Worm (Caenorhabditis elegans) whole organism, L4 larva: ENCODE measurements around the gene fbxa-61.
A peak's percentile ranks its signal among the peaks of the same experiment; 100 is the strongest.

ENCODE experiments used
- D1046.2 ChIP-seq: fragments of 200-800 bp; sonication (Bioruptor generic); IDR thresholded peaks from 2 replicates; pipeline ENCODE4 v1.3.6; 2022; ENCODE audit warnings: missing genetic modification characterization, missing compliant biosample characterization
- F26F4.8 ChIP-seq: fragments of 200-800 bp; sonication (Bioruptor generic); conservative IDR thresholded peaks from 2 replicates; pipeline ENCODE4 v1.3.6; 2022; ENCODE audit warnings: missing genetic modification characterization, missing compliant biosample characterization
- R02D3.7 ChIP-seq: fragments of 150-350 bp; sonication (generic microtip); optimal IDR thresholded peaks from 3 replicates; lab custom pipeline; 2014; ENCODE audit warnings: missing biosample characterization, missing genetic modification characterization
- T26A8.4 ChIP-seq: fragments of 200-800 bp; sonication (Bioruptor generic); IDR thresholded peaks from 2 replicates; pipeline ENCODE4 v1.3.6; 2022; ENCODE audit warnings: missing genetic modification characterization, missing compliant biosample characterization
- Y48G9A.11 ChIP-seq: fragments of 200-800 bp; sonication (Bioruptor generic); IDR thresholded peaks from 2 replicates; pipeline ENCODE4 v1.3.6; 2022; ENCODE audit warnings: missing genetic modification reagents, missing genetic modification characterization, missing compliant biosample characterization
- ama-1 ChIP-seq: fragments of 150-350 bp; optimal IDR thresholded peaks from 2 replicates; lab custom pipeline; 2014; ENCODE audit warnings: inconsistent platforms, mixed read lengths
- attf-4 ChIP-seq: sonication (generic microtip); optimal IDR thresholded peaks from 3 replicates; lab custom pipeline; 2017; ENCODE audit warnings: missing biosample characterization, missing genetic modification characterization
- ceh-28 ChIP-seq: fragments of 150-350 bp; optimal IDR thresholded peaks from 2 replicates; lab custom pipeline; 2014; ENCODE audit warnings: missing biosample characterization, missing genetic modification reagents, missing genetic modification characterization
- ceh-32 ChIP-seq: sonication (generic microtip); optimal IDR thresholded peaks from 2 replicates; lab custom pipeline; 2016; ENCODE audit warnings: mild to moderate bottlenecking, missing genetic modification characterization, missing compliant biosample characterization; ENCODE audit not compliant: poor library complexity
- ceh-44 ChIP-seq: fragments of 200-800 bp; sonication (Bioruptor generic); IDR thresholded peaks from 2 replicates; pipeline ENCODE4 v1.3.6; 2022; ENCODE audit warnings: missing genetic modification reagents, missing genetic modification characterization, missing compliant biosample characterization
- ceh-62 ChIP-seq: sonication (generic microtip); optimal IDR thresholded peaks from 2 replicates; lab custom pipeline; 2017; ENCODE audit warnings: missing biosample characterization, missing genetic modification characterization
- daf-16 ChIP-seq, 3 experiments: sonication (generic microtip); optimal IDR thresholded peaks; 2 replicates each; lab custom pipeline; 2016 to 2017; ENCODE audit warnings: missing genetic modification characterization in 3 of 3, missing genetic modification reagents in 3 of 3, mild to moderate bottlenecking in 2 of 3, missing compliant biosample characterization in 2 of 3, missing biosample characterization in 1 of 3, moderate library complexity in 1 of 3
- daf-19 ChIP-seq: fragments of 200-800 bp; sonication (Bioruptor generic); conservative IDR thresholded peaks from 2 replicates; pipeline ENCODE4 v1.3.6; 2022; ENCODE audit warnings: missing genetic modification characterization, missing compliant biosample characterization
- dmd-6 ChIP-seq: fragments of 200-800 bp; sonication (Bioruptor generic); IDR thresholded peaks from 2 replicates; pipeline ENCODE4 v1.3.6; 2022; ENCODE audit warnings: missing genetic modification reagents, missing genetic modification characterization, missing compliant biosample characterization
- dve-1 ChIP-seq: sonication (generic microtip); optimal IDR thresholded peaks from 2 replicates; lab custom pipeline; 2017; ENCODE audit warnings: antibody characterized with exemption, mild to moderate bottlenecking, missing genetic modification characterization, missing compliant biosample characterization; ENCODE audit not compliant: insufficient read depth
- egl-27 ChIP-seq: sonication (generic microtip); optimal IDR thresholded peaks from 3 replicates; lab custom pipeline; 2017; ENCODE audit warnings: missing biosample characterization, missing genetic modification reagents, missing genetic modification characterization
- fkh-10 ChIP-seq: fragments of 150-350 bp; optimal IDR thresholded peaks from 2 replicates; lab custom pipeline; 2014; ENCODE audit warnings: missing biosample characterization, missing genetic modification reagents, missing genetic modification characterization
- hlh-11 ChIP-seq: fragments of 200-800 bp; sonication (Bioruptor generic); optimal IDR thresholded peaks from 2 replicates; lab custom pipeline; 2018; ENCODE audit warnings: mild to moderate bottlenecking, missing genetic modification characterization, missing compliant biosample characterization
- lin-1 ChIP-seq: fragments of 200-800 bp; sonication (Bioruptor generic); IDR thresholded peaks from 2 replicates; pipeline ENCODE4 v1.3.6; 2022; ENCODE audit warnings: missing genetic modification reagents, missing genetic modification characterization, missing compliant biosample characterization
- lin-13 ChIP-seq: fragments of 150-350 bp; optimal IDR thresholded peaks from 2 replicates; lab custom pipeline; 2014; ENCODE audit warnings: missing biosample characterization, missing genetic modification reagents, missing genetic modification characterization
- lin-15B ChIP-seq: fragments of 150-350 bp; sonication (generic microtip); optimal IDR thresholded peaks from 3 replicates; lab custom pipeline; 2014; ENCODE audit warnings: missing biosample characterization, missing genetic modification characterization
- lin-38 ChIP-seq: fragments of 200-800 bp; sonication (Bioruptor generic); IDR thresholded peaks from 2 replicates; pipeline ENCODE4 v1.3.6; 2022; ENCODE audit warnings: missing genetic modification reagents, missing genetic modification characterization, missing compliant biosample characterization
- lin-39 ChIP-seq: fragments of 150-350 bp; optimal IDR thresholded peaks from 2 replicates; lab custom pipeline; 2014; ENCODE audit warnings: missing biosample characterization, missing genetic modification reagents, missing genetic modification characterization
- lir-3 ChIP-seq: sonication (generic microtip); optimal IDR thresholded peaks from 2 replicates; lab custom pipeline; 2016; ENCODE audit warnings: mild to moderate bottlenecking, missing genetic modification characterization, missing compliant biosample characterization
- mes-2 ChIP-seq: sonication (generic microtip); optimal IDR thresholded peaks from 2 replicates; lab custom pipeline; 2016; ENCODE audit warnings: missing genotype, mild to moderate bottlenecking, missing genetic modification characterization, missing compliant biosample characterization; ENCODE audit not compliant: poor library complexity, severe bottlenecking
- mxl-3 ChIP-seq: fragments of 200-800 bp; sonication (Bioruptor generic); optimal IDR thresholded peaks from 2 replicates; lab custom pipeline; 2018; ENCODE audit warnings: mild to moderate bottlenecking, missing genetic modification characterization, missing compliant biosample characterization
- nhr-10 ChIP-seq: fragments of 150-350 bp; optimal IDR thresholded peaks from 2 replicates; lab custom pipeline; 2014; ENCODE audit warnings: missing biosample characterization, missing genetic modification characterization
- nhr-28 ChIP-seq: fragments of 150-350 bp; optimal IDR thresholded peaks from 2 replicates; lab custom pipeline; 2014; ENCODE audit warnings: missing biosample characterization, missing genetic modification characterization
- nhr-41 ChIP-seq: fragments of 200-800 bp; sonication (Bioruptor generic); IDR thresholded peaks from 2 replicates; pipeline ENCODE4 v1.3.6; 2022; ENCODE audit warnings: missing genetic modification reagents, missing genetic modification characterization, missing compliant biosample characterization
- nhr-48 ChIP-seq: sonication (generic microtip); optimal IDR thresholded peaks from 2 replicates; lab custom pipeline; 2016; ENCODE audit warnings: mild to moderate bottlenecking, missing genetic modification characterization, missing compliant biosample characterization
- pha-4 ChIP-seq, 2 experiments: fragments of 150-350 bp in 1 of 2; fragments of 200-800 bp in 1 of 2; sonication (Bioruptor generic) in 1 of 2; IDR thresholded peaks in 1 of 2; optimal IDR thresholded peaks in 1 of 2; 2 replicates each; pipeline versions ENCODE4 v1.3.6 to Lab custom; 2014 to 2022; ENCODE audit warnings: missing genetic modification characterization in 2 of 2, missing genetic modification reagents in 2 of 2, missing biosample characterization in 1 of 2, missing compliant biosample characterization in 1 of 2
- pqm-1 ChIP-seq: sonication (generic microtip); optimal IDR thresholded peaks from 2 replicates; lab custom pipeline; 2017; ENCODE audit warnings: missing biosample characterization, missing genetic modification characterization
- saeg-2 ChIP-seq: fragments of 200-800 bp; sonication (Bioruptor generic); IDR thresholded peaks from 2 replicates; pipeline ENCODE4 v1.3.6; 2022; ENCODE audit warnings: missing genetic modification reagents, missing genetic modification characterization, missing compliant biosample characterization
- set-16 ChIP-seq: fragments of 200-800 bp; sonication (Bioruptor generic); IDR thresholded peaks from 2 replicates; pipeline ENCODE4 v1.3.6; 2022; ENCODE audit warnings: missing genetic modification reagents, missing genetic modification characterization, missing compliant biosample characterization
- skn-1 ChIP-seq: fragments of 150-350 bp; optimal IDR thresholded peaks from 2 replicates; lab custom pipeline; 2014; ENCODE audit warnings: missing biosample characterization, missing genetic modification characterization
- snpc-4 ChIP-seq: fragments of 150-350 bp; optimal IDR thresholded peaks from 2 replicates; lab custom pipeline; 2014; ENCODE audit warnings: missing biosample characterization, missing genetic modification characterization
- spr-1 ChIP-seq: sonication (generic microtip); optimal IDR thresholded peaks from 2 replicates; lab custom pipeline; 2016; ENCODE audit warnings: mild to moderate bottlenecking, missing genetic modification characterization, missing compliant biosample characterization
- tra-1 ChIP-seq: fragments of 200-800 bp; sonication (Bioruptor generic); IDR thresholded peaks from 2 replicates; pipeline ENCODE4 v1.3.6; 2022; ENCODE audit warnings: missing genetic modification reagents, missing genetic modification characterization, missing compliant biosample characterization
- zag-1 ChIP-seq: fragments of 150-350 bp; optimal IDR thresholded peaks from 2 replicates; lab custom pipeline; 2014; ENCODE audit warnings: missing biosample characterization, missing genetic modification characterization
- zfp-2 ChIP-seq: sonication (generic microtip); optimal IDR thresholded peaks from 2 replicates; lab custom pipeline; 2016; ENCODE audit warnings: mild to moderate bottlenecking, missing genetic modification characterization, missing compliant biosample characterization
- zip-11 ChIP-seq: fragments of 200-800 bp; sonication (Bioruptor generic); IDR thresholded peaks from 2 replicates; pipeline ENCODE4 v1.3.6; 2022; ENCODE audit warnings: missing genetic modification characterization, missing compliant biosample characterization

Gene fbxa-61

DNA sequence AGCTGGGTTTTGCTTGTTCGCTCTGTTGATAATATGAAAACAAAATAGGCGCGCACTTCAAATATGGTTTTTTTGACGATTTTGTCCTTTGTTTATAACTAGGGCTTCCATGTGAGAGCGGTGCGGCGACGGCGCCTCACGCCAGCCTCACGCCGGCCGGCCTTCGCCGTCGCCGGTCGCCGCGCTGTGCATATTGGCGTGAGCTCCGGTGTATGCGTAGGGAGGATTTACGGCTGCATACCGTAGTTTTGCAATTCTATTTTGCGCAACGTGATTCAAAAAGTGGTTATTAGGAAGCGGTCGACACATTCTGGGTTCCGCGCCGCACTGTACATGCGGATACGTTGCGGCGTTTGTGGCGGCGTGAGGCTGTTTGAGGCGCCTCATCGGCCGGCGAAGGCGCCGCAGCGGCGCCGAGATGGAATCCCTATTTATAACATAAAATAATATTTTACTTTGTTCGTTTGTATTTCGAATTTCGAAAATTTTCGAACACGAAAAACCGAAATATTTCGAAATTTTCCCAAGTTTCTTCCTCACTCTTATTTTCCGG, 24.7 kb upstream of the fbxa-61 start:
- TF ChIP-seq D1046.2 (GFP tag; lab: Robert Waterston, UW), result no peak
- no peak for TF ChIP-seq zfp-2 (tag; lab: Kevin White, UChicago)
- TF ChIP-seq egl-27, result no peak
- TF ChIP-seq set-16, result peak; percentile 89
- TF ChIP-seq nhr-41 (GFP tag; lab: Robert Waterston, UW), result no peak
- no peak for TF ChIP-seq F26F4.8 (GFP tag; lab: Robert Waterston, UW)
- no peak for TF ChIP-seq ceh-28 (tag; lab: Kevin White, UChicago)
- no peak for TF ChIP-seq ceh-32 (tag; lab: Kevin White, UChicago)
- TF ChIP-seq zag-1 (tag; lab: Kevin White, UChicago), result no peak
- no peak for TF ChIP-seq nhr-10 (tag; lab: Kevin White, UChicago)
- TF ChIP-seq lin-38 (GFP tag; lab: Robert Waterston, UW), result peak; percentile 15; the same call in 1 of the 2 replicates
- TF ChIP-seq ceh-44, result no peak
- no peak for TF ChIP-seq daf-16 (GFP tag; optimal IDR thresholded peaks at IDR 0.05; lab: Kevin White, UChicago)
- TF ChIP-seq daf-16 (tag; optimal IDR thresholded peaks at IDR 0.05; lab: Kevin White, UChicago), result no peak
- no peak for TF ChIP-seq ceh-62 (tag; lab: Kevin White, UChicago)
- TF ChIP-seq Y48G9A.11 (GFP tag; lab: Robert Waterston, UW), result peak; percentile 46; the same call in 1 of the 2 replicates
- TF ChIP-seq pqm-1, result no peak
- TF ChIP-seq lin-15B, result no peak
- 0 out of 2 replicates have a peak, but pooled peaks have one; percentile 10 for TF ChIP-seq saeg-2 (GFP tag; lab: Robert Waterston, UW)
- no peak for TF ChIP-seq zip-11 (GFP tag; lab: Robert Waterston, UW)
- TF ChIP-seq attf-4 (tag; lab: Kevin White, UChicago), result no peak
- TF ChIP-seq spr-1 (tag; lab: Kevin White, UChicago), result no peak
- no peak for TF ChIP-seq mes-2 (tag; lab: Kevin White, UChicago)
- no peak for TF ChIP-seq R02D3.7
- TF ChIP-seq, all 104 proteins: peak for 4

DNA sequence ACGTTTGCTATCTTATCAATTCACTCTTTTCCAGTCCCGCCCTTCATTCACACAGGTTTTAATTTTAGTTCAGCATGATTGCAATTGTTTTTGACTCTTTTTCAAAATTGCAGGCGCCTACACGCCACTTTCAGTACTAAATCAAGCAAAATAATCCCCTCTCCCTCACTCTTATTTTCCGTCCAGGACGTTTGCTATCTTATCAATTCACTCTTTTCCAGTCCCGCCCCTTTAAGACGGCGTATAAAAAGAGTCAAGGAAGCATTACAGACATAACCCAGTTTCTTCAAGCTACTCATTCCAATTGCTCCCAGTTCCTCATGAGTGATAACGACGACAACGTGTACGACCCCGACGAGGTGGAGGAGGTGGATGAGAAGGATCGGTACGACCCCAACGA, 24.2 kb upstream of the fbxa-61 start, which contains the start of gene Y119D3B.21:
Y119D3B.21 (plus strand) TSS at position 321 of the 400 bp plus-strand sequence.
- TF ChIP-seq nhr-48 (tag; lab: Kevin White, UChicago) (peak; percentile 0), nhr-28 (tag; lab: Kevin White, UChicago) (peak; percentile 66), lin-39 (tag; lab: Kevin White, UChicago) (no peak), skn-1 (tag; lab: Kevin White, UChicago) (no peak), pha-4 (GFP tag; IDR thresholded peaks at IDR 0.05; lab: Robert Waterston, UW) (0 out of 2 replicates have a peak, but pooled peaks have one; percentile 40), pha-4 (tag; optimal IDR thresholded peaks at IDR 0.05; lab: Kevin White, UChicago) (no peak), pqm-1 (peak; percentile 84), egl-27 (no peak), dmd-6 (GFP tag; lab: Robert Waterston, UW) (peak; percentile 86), snpc-4 (tag; lab: Kevin White, UChicago) (no peak), dve-1 (tag; lab: Kevin White, UChicago) (peak; percentile 53), daf-19 (GFP tag; lab: Robert Waterston, UW) (no peak), hlh-11 (tag; lab: Kevin White, UChicago) (peak; percentile 78), tra-1 (GFP tag; lab: Robert Waterston, UW) (0 out of 2 replicates have a peak, but pooled peaks have one; percentile 37), lin-1 (GFP tag; lab: Robert Waterston, UW) (peak; percentile 39; the same call in 1 of the 2 replicates), ama-1 (lab: Kevin White, UChicago) (peak; percentile 75), lin-13 (GFP tag; lab: Kevin White, UChicago) (peak; percentile 36), fkh-10 (GFP tag; lab: Kevin White, UChicago) (no peak), daf-16 (GFP tag; optimal IDR thresholded peaks at IDR 0.05; lab: Kevin White, UChicago) (no peak), daf-16 (tag; optimal IDR thresholded peaks at IDR 0.05; lab: Kevin White, UChicago) (peak; percentile 70), saeg-2 (GFP tag; lab: Robert Waterston, UW) (peak; percentile 60; the same call in 1 of the 2 replicates), lir-3 (tag; lab: Kevin White, UChicago) (no peak), mxl-3 (GFP tag; lab: Kevin White, UChicago) (peak; percentile 53), T26A8.4 (0 out of 2 replicates have a peak, but pooled peaks have one; percentile 17)
